Worm (Caenorhabditis elegans) whole organism, L2 larva: ENCODE measurements around the gene ech-6.

Experiments used
- C34F6.9 ChIP-seq: fragments of 150-350 bp; optimal IDR thresholded peaks from 2 replicates; lab custom pipeline; 2014; ENCODE audit warnings: missing biosample characterization, missing genetic modification characterization
- F13H6.1 ChIP-seq: sonication (generic microtip); optimal IDR thresholded peaks from 2 replicates; lab custom pipeline; 2016; ENCODE audit warnings: missing genetic modification characterization, missing compliant biosample characterization
- Y55F3AM.14 ChIP-seq: fragments of 200-800 bp; sonication (Bioruptor generic); optimal IDR thresholded peaks from 2 replicates; lab custom pipeline; 2018; ENCODE audit warnings: mild to moderate bottlenecking, missing genetic modification characterization, missing compliant biosample characterization
- ZK546.5 ChIP-seq: sonication (generic microtip); optimal IDR thresholded peaks from 2 replicates; lab custom pipeline; 2017; ENCODE audit warnings: missing biosample characterization, missing genetic modification characterization
- alr-1 ChIP-seq: fragments of 150-350 bp; optimal IDR thresholded peaks from 2 replicates; lab custom pipeline; 2014; ENCODE audit warnings: missing biosample characterization, missing genetic modification characterization
- aly-2 ChIP-seq: fragments of 150-350 bp; optimal IDR thresholded peaks from 2 replicates; lab custom pipeline; 2014; ENCODE audit warnings: missing biosample characterization, missing genetic modification characterization
- ama-1 ChIP-seq: fragments of 150-350 bp; optimal IDR thresholded peaks from 2 replicates; lab custom pipeline; 2018; ENCODE audit warnings: inconsistent platforms
- blmp-1 ChIP-seq: sonication (generic microtip); optimal IDR thresholded peaks from 2 replicates; lab custom pipeline; 2017; ENCODE audit warnings: missing genetic modification characterization, mild to moderate bottlenecking, missing compliant biosample characterization, antibody characterized with exemption, moderate library complexity; ENCODE audit not compliant: insufficient read depth
- ceh-82 ChIP-seq: fragments of 150-350 bp; optimal IDR thresholded peaks from 2 replicates; lab custom pipeline; 2014; ENCODE audit warnings: missing biosample characterization, missing genetic modification characterization
- crh-2 ChIP-seq: sonication (generic microtip); optimal IDR thresholded peaks from 2 replicates; lab custom pipeline; 2017; ENCODE audit warnings: missing biosample characterization, missing genetic modification characterization
- dmd-4 ChIP-seq: sonication (generic microtip); optimal IDR thresholded peaks from 2 replicates; lab custom pipeline; 2017; ENCODE audit warnings: missing biosample characterization, missing genetic modification characterization
- elt-1 ChIP-seq: fragments of 150-350 bp; optimal IDR thresholded peaks from 2 replicates; lab custom pipeline; 2014; ENCODE audit warnings: missing biosample characterization, missing genetic modification characterization
- lin-11 ChIP-seq: fragments of 150-350 bp; sonication (generic microtip); optimal IDR thresholded peaks from 2 replicates; lab custom pipeline; 2014; ENCODE audit warnings: missing biosample characterization, missing genetic modification characterization, inconsistent platforms, mixed read lengths
- lin-13 ChIP-seq: fragments of 150-350 bp; optimal IDR thresholded peaks from 2 replicates; lab custom pipeline; 2014; ENCODE audit warnings: missing biosample characterization, missing genetic modification reagents, missing genetic modification characterization
- lin-39 ChIP-seq: fragments of 150-350 bp; optimal IDR thresholded peaks from 2 replicates; lab custom pipeline; 2014; ENCODE audit warnings: missing biosample characterization, missing genetic modification reagents, missing genetic modification characterization
- lsy-2 ChIP-seq, 2 experiments: fragments of 150-350 bp in 1 of 2; sonication (generic microtip) in 1 of 2; optimal IDR thresholded peaks; 2 replicates each; lab custom pipeline; 2014 to 2017; ENCODE audit warnings: missing biosample characterization in 2 of 2, missing genetic modification characterization in 2 of 2
- mab-5 ChIP-seq: fragments of 150-350 bp; optimal IDR thresholded peaks from 2 replicates; lab custom pipeline; 2014; ENCODE audit warnings: missing biosample characterization, missing genetic modification characterization
- mbf-1 ChIP-seq: sonication (generic microtip); optimal IDR thresholded peaks from 2 replicates; lab custom pipeline; 2017; ENCODE audit warnings: missing biosample characterization, missing genetic modification characterization
- mdl-1 ChIP-seq, 2 experiments: fragments of 150-350 bp in 1 of 2; sonication (generic microtip) in 1 of 2; optimal IDR thresholded peaks; 2 replicates each; lab custom pipeline; 2017; ENCODE audit warnings: missing biosample characterization in 2 of 2, missing genetic modification characterization in 2 of 2
- nhr-10 ChIP-seq: sonication (generic microtip); optimal IDR thresholded peaks from 2 replicates; lab custom pipeline; 2017; ENCODE audit warnings: missing biosample characterization, missing genetic modification characterization
- nhr-11 ChIP-seq: fragments of 150-350 bp; optimal IDR thresholded peaks from 2 replicates; lab custom pipeline; 2014; ENCODE audit warnings: missing biosample characterization, missing genetic modification characterization
- nhr-12 ChIP-seq: fragments of 150-350 bp; optimal IDR thresholded peaks from 2 replicates; lab custom pipeline; 2014; ENCODE audit warnings: missing biosample characterization, missing genetic modification characterization
- nhr-129 ChIP-seq: fragments of 150-350 bp; optimal IDR thresholded peaks from 2 replicates; lab custom pipeline; 2014; ENCODE audit warnings: missing biosample characterization, missing genetic modification characterization
- nhr-21 ChIP-seq: fragments of 150-350 bp; optimal IDR thresholded peaks from 2 replicates; lab custom pipeline; 2014; ENCODE audit warnings: missing biosample characterization, missing genetic modification characterization
- nhr-23 ChIP-seq: fragments of 150-350 bp; optimal IDR thresholded peaks from 2 replicates; lab custom pipeline; 2014; ENCODE audit warnings: missing biosample characterization, missing genetic modification reagents, missing genetic modification characterization
- nhr-237 ChIP-seq: fragments of 150-350 bp; optimal IDR thresholded peaks from 2 replicates; lab custom pipeline; 2014; ENCODE audit warnings: missing biosample characterization, missing genetic modification characterization
- nhr-25 ChIP-seq: fragments of 150-350 bp; sonication (generic microtip); optimal IDR thresholded peaks from 3 replicates; lab custom pipeline; 2014; ENCODE audit warnings: missing biosample characterization, missing genetic modification characterization
- nhr-6 ChIP-seq: fragments of 150-350 bp; optimal IDR thresholded peaks from 2 replicates; lab custom pipeline; 2014; ENCODE audit warnings: missing biosample characterization, missing genetic modification characterization
- sma-3 ChIP-seq: sonication (generic microtip); optimal IDR thresholded peaks from 2 replicates; lab custom pipeline; 2016; ENCODE audit warnings: missing genetic modification reagents, missing genetic modification characterization, missing compliant biosample characterization
- sma-9 ChIP-seq, 2 experiments: fragments of 150-350 bp in 1 of 2; sonication (generic microtip) in 1 of 2; optimal IDR thresholded peaks; 2 replicates each; lab custom pipeline; 2014 to 2016; ENCODE audit warnings: missing genetic modification characterization in 2 of 2, mild to moderate bottlenecking in 1 of 2, missing biosample characterization in 1 of 2, missing compliant biosample characterization in 1 of 2, missing genetic modification reagents in 1 of 2, moderate library complexity in 1 of 2
- snpc-4 ChIP-seq: fragments of 150-350 bp; optimal IDR thresholded peaks from 2 replicates; lab custom pipeline; 2014; ENCODE audit warnings: missing biosample characterization, missing genetic modification characterization
- unc-39 ChIP-seq: fragments of 150-350 bp; optimal IDR thresholded peaks from 2 replicates; lab custom pipeline; 2014; ENCODE audit warnings: missing biosample characterization, missing genetic modification characterization
- unc-55 ChIP-seq: fragments of 150-350 bp; sonication (generic microtip); optimal IDR thresholded peaks from 3 replicates; lab custom pipeline; 2014; ENCODE audit warnings: missing biosample characterization, missing genetic modification reagents, missing genetic modification characterization
- unc-62 ChIP-seq: fragments of 150-350 bp; optimal IDR thresholded peaks from 2 replicates; lab custom pipeline; 2014; ENCODE audit warnings: missing biosample characterization, missing genetic modification reagents, missing genetic modification characterization
- zag-1 ChIP-seq: fragments of 150-350 bp; optimal IDR thresholded peaks from 2 replicates; lab custom pipeline; 2014; ENCODE audit warnings: missing biosample characterization, missing genetic modification characterization
- ztf-1 ChIP-seq: fragments of 200-800 bp; sonication (Bioruptor generic); conservative IDR thresholded peaks from 2 replicates; pipeline ENCODE4 v1.3.6; 2022; ENCODE audit warnings: missing genetic modification characterization, missing compliant biosample characterization
- ztf-11 ChIP-seq: sonication (generic microtip); optimal IDR thresholded peaks from 2 replicates; lab custom pipeline; 2017; ENCODE audit warnings: missing biosample characterization, missing genetic modification characterization

The ech-6 gene

DNA sequence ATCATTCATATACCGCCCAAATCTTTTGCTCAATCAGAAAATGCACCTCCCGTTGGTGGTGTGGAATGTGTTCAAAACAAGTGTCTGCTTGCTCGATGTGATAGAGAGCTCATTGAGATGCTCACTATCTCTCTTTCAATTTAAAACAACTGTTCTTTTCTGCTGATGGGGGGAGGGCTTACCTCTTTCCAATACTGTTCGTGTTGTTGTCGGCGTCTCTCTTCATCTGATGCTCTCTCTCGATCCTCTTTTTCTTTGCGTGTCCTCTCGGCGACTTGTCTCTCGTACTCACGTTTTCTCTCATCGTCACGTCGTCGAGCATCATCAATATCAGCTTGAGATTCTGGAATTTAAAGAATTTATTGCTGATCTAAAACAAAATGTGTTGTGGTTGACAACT lies 10.7 kb downstream of the ech-6 start:
- no peak for TF ChIP-seq lin-39
- TF ChIP-seq nhr-25 (tag; lab: Kevin White, UChicago), result no peak
- no peak for TF ChIP-seq ceh-82 (tag; lab: Kevin White, UChicago)
- no peak for TF ChIP-seq mbf-1
- TF ChIP-seq nhr-129 (tag; lab: Kevin White, UChicago), result peak; percentile 31
- no peak for TF ChIP-seq ama-1 (lab: Kevin White, UChicago)
- TF ChIP-seq nhr-237 (tag; lab: Kevin White, UChicago), result no peak
- no peak for TF ChIP-seq unc-62
- no peak for TF ChIP-seq snpc-4 (tag; lab: Kevin White, UChicago)
- no peak for TF ChIP-seq unc-55 (GFP tag; lab: Kevin White, UChicago)
- TF ChIP-seq mab-5 (tag; lab: Kevin White, UChicago), result no peak
- no peak for TF ChIP-seq nhr-11 (tag; lab: Kevin White, UChicago)
- no peak for TF ChIP-seq dmd-4
- no peak for TF ChIP-seq sma-3 (GFP tag; lab: Kevin White, UChicago)
- TF ChIP-seq blmp-1 (tag; lab: Kevin White, UChicago), result no peak
- TF ChIP-seq lin-13 (GFP tag; lab: Kevin White, UChicago), result no peak
- no peak for TF ChIP-seq nhr-10 (tag; lab: Kevin White, UChicago)
- no peak for TF ChIP-seq mdl-1 (tag; optimal IDR thresholded peaks at IDR 0.05; lab: Kevin White, UChicago)
- no peak for TF ChIP-seq crh-2 (tag; lab: Kevin White, UChicago)
- TF ChIP-seq ZK546.5 (tag; lab: Kevin White, UChicago), result no peak
- TF ChIP-seq lsy-2 (tag; optimal IDR thresholded peaks at IDR 0.05; lab: Kevin White, UChicago), result peak in 1 of 2 experiments; percentile 33
- no peak for TF ChIP-seq nhr-12 (tag; lab: Kevin White, UChicago)
- TF ChIP-seq ztf-1 (GFP tag; lab: Robert Waterston, UW), result no peak
- TF ChIP-seq sma-9 (GFP tag; optimal IDR thresholded peaks at IDR 0.05; lab: Kevin White, UChicago), result peak; percentile 50
- TF ChIP-seq sma-9 (tag; optimal IDR thresholded peaks at IDR 0.05; lab: Kevin White, UChicago), result no peak
- peak; percentile 73 for TF ChIP-seq F13H6.1
- TF ChIP-seq Y55F3AM.14, result no peak
- no peak for TF ChIP-seq ztf-11 (tag; lab: Kevin White, UChicago)
- TF ChIP-seq nhr-6, result no peak
- no peak for TF ChIP-seq elt-1 (tag; lab: Kevin White, UChicago)
- TF ChIP-seq aly-2, result no peak
- TF ChIP-seq nhr-21 (tag; lab: Kevin White, UChicago), result no peak
- TF ChIP-seq lin-11 (tag; lab: Kevin White, UChicago), result no peak
- peak; percentile 48 for TF ChIP-seq C34F6.9

DNA sequence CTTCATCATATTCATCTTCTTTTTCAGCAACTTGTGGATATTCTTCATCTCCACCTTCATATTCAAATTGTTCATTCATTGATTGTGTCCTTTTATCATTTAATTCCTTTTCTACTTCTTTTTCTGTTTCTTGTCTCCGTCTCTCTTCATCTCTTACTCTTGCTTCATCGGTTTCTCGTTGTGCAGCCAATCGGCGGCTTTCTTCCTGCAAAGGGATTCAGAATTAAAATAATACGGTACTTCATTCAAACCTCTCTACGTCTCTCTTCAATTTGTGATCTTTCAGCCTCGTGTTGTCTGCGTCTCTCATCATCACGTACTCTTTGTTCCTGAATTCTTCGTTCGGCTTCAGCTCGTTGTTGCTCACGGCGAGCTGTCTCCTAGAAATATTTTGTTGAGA lies 12.0 kb downstream of the ech-6 start:
- no peak for TF ChIP-seq alr-1 (tag; lab: Kevin White, UChicago)
- TF ChIP-seq lsy-2 (tag; optimal IDR thresholded peaks at IDR 0.05; lab: Kevin White, UChicago), result peak in 1 of 2 experiments; percentile 28
- TF ChIP-seq F13H6.1, result no peak
- TF ChIP-seq ceh-82 (tag; lab: Kevin White, UChicago), result no peak
- TF ChIP-seq, all 48 proteins: peak for 1

DNA sequence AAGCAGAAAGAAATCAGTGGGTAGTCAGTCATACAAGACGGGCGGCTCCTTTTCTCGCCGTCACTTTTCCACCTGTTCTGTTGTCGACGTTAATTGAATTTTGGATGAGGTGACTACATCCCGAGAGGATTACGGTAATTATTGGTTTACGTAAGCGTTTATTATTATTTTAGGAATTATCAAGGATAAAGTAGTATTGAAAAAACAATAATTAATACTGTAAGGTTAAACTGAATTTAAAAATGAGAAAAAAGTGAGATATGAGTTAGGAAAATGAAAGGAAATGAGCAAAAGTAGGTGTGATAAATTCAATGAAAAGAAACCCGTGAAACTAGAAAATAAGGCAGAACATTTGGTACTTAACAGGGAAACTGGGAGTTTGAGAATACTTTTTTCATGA lies 13.7 kb downstream of the ech-6 start, which contains the start of gene hlh-4:
Gene hlh-4, minus strand, starts transcription at position 101 of the 400 bp plus-strand sequence.
- TF ChIP-seq lin-13 (GFP tag; lab: Kevin White, UChicago) (no peak), nhr-23 (tag; lab: Kevin White, UChicago) (no peak), sma-3 (GFP tag; lab: Kevin White, UChicago) (no peak), crh-2 (tag; lab: Kevin White, UChicago) (no peak), elt-1 (tag; lab: Kevin White, UChicago) (no peak), zag-1 (tag; lab: Kevin White, UChicago) (no peak), nhr-237 (tag; lab: Kevin White, UChicago) (no peak), mab-5 (tag; lab: Kevin White, UChicago) (no peak), aly-2 (no peak), unc-62 (no peak), mbf-1 (no peak), alr-1 (tag; lab: Kevin White, UChicago) (no peak)

DNA sequence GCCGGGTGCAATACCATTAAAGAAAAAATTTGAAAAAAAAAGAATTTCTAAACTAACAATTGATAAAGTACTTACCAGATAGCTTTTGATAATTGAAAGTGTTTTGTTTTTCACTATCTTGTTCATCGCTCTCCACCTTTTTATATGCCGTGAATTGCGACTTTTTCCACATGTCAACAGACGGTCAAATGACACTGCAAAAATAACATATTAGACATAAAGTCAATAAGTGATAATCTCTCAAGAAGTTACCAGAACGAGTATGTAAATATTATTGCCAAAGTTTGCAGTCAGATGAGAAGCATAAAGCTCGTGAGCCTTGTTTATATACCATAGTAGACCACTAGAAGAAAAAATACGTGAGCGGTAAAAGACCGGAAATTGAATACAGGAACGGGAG lies 16.8 kb downstream of the ech-6 start, which contains the start of gene dao-6:
Gene dao-6, minus strand, starts transcription at position 345 of the 400 bp plus-strand sequence.
- TF ChIP-seq alr-1 (tag; lab: Kevin White, UChicago), result no peak
- no peak for TF ChIP-seq ama-1 (lab: Kevin White, UChicago)
- TF ChIP-seq unc-55 (GFP tag; lab: Kevin White, UChicago), result no peak
- no peak for TF ChIP-seq ztf-11 (tag; lab: Kevin White, UChicago)
- TF ChIP-seq mdl-1 (tag; optimal IDR thresholded peaks at IDR 0.05; lab: Kevin White, UChicago), result no peak
- peak; percentile 42 for TF ChIP-seq nhr-129 (tag; lab: Kevin White, UChicago)
- TF ChIP-seq unc-39 (tag; lab: Kevin White, UChicago), result no peak
